Worm (Caenorhabditis elegans) whole organism, L4 larva: ENCODE measurements around the gene Y38E10A.14.
A peak's percentile ranks its signal among the peaks of the same experiment; 100 is the strongest.

Experiments used
- D1046.2 ChIP-seq: fragments of 200-800 bp; sonication (Bioruptor generic); IDR thresholded peaks from 2 replicates; pipeline ENCODE4 v1.3.6; 2022; ENCODE audit warnings: missing genetic modification characterization, missing compliant biosample characterization
- F44E2.7 ChIP-seq: fragments of 200-800 bp; sonication (Bioruptor generic); IDR thresholded peaks from 2 replicates; pipeline ENCODE4 v2.1.2; 2022; ENCODE audit warnings: missing genetic modification characterization, missing compliant biosample characterization
- R02D3.7 ChIP-seq: fragments of 150-350 bp; sonication (generic microtip); optimal IDR thresholded peaks from 3 replicates; lab custom pipeline; 2014; ENCODE audit warnings: missing biosample characterization, missing genetic modification characterization
- ZK546.5 ChIP-seq, 2 experiments: sonication (generic microtip); optimal IDR thresholded peaks; 2 replicates each; lab custom pipeline; 2017; ENCODE audit warnings: missing biosample characterization in 2 of 2, missing genetic modification characterization in 2 of 2
- aha-1 ChIP-seq: fragments of 150-350 bp; peaks from one replicate; lab custom pipeline; 2014; ENCODE audit warnings: missing biosample characterization, missing genetic modification characterization
- aly-2 ChIP-seq: sonication (generic microtip); optimal IDR thresholded peaks from 2 replicates; lab custom pipeline; 2018; ENCODE audit warnings: missing biosample characterization, missing genetic modification characterization
- attf-4 ChIP-seq: sonication (generic microtip); optimal IDR thresholded peaks from 3 replicates; lab custom pipeline; 2017; ENCODE audit warnings: missing biosample characterization, missing genetic modification characterization
- ctbp-1 ChIP-seq: fragments of 200-800 bp; sonication (Bioruptor generic); IDR thresholded peaks from 2 replicates; pipeline ENCODE4 v1.3.6; 2022; ENCODE audit warnings: missing genetic modification reagents, missing genetic modification characterization, missing compliant biosample characterization
- daf-19 ChIP-seq: fragments of 200-800 bp; sonication (Bioruptor generic); conservative IDR thresholded peaks from 2 replicates; pipeline ENCODE4 v1.3.6; 2022; ENCODE audit warnings: missing genetic modification characterization, missing compliant biosample characterization
- dmd-6 ChIP-seq: fragments of 200-800 bp; sonication (Bioruptor generic); IDR thresholded peaks from 2 replicates; pipeline ENCODE4 v1.3.6; 2022; ENCODE audit warnings: missing genetic modification reagents, missing genetic modification characterization, missing compliant biosample characterization
- dpl-1 ChIP-seq: fragments of 150-350 bp; optimal IDR thresholded peaks from 2 replicates; lab custom pipeline; 2014; ENCODE audit warnings: missing biosample characterization, missing genetic modification reagents, missing genetic modification characterization
- egl-43 ChIP-seq: fragments of 200-800 bp; sonication (Bioruptor generic); IDR thresholded peaks from 2 replicates; pipeline ENCODE4 v1.3.6; 2022; ENCODE audit warnings: missing genetic modification reagents, missing genetic modification characterization, missing compliant biosample characterization
- hif-1 ChIP-seq, 2 experiments: sonication (generic microtip); optimal IDR thresholded peaks; 2 replicates each; lab custom pipeline; 2016 to 2017; ENCODE audit warnings: missing compliant biosample characterization in 2 of 2, missing genetic modification characterization in 2 of 2, missing genetic modification reagents in 2 of 2, missing genotype in 2 of 2, mild to moderate bottlenecking in 1 of 2
- hlh-11 ChIP-seq: fragments of 200-800 bp; sonication (Bioruptor generic); optimal IDR thresholded peaks from 2 replicates; lab custom pipeline; 2018; ENCODE audit warnings: mild to moderate bottlenecking, missing genetic modification characterization, missing compliant biosample characterization
- hlh-30 ChIP-seq: sonication (generic microtip); optimal IDR thresholded peaks from 2 replicates; lab custom pipeline; 2017; ENCODE audit warnings: antibody characterized with exemption, mild to moderate bottlenecking, missing genetic modification characterization, missing compliant biosample characterization; ENCODE audit not compliant: insufficient read depth
- lin-1 ChIP-seq: fragments of 200-800 bp; sonication (Bioruptor generic); IDR thresholded peaks from 2 replicates; pipeline ENCODE4 v1.3.6; 2022; ENCODE audit warnings: missing genetic modification reagents, missing genetic modification characterization, missing compliant biosample characterization
- lin-15B ChIP-seq: fragments of 150-350 bp; sonication (generic microtip); optimal IDR thresholded peaks from 3 replicates; lab custom pipeline; 2014; ENCODE audit warnings: missing biosample characterization, missing genetic modification characterization
- lsy-2 ChIP-seq, 2 experiments: fragments of 150-350 bp in 1 of 2; sonication (generic microtip) in 1 of 2; optimal IDR thresholded peaks; 2 replicates each; lab custom pipeline; 2014 to 2017; ENCODE audit warnings: missing biosample characterization in 2 of 2, missing genetic modification characterization in 2 of 2
- mes-2 ChIP-seq: sonication (generic microtip); optimal IDR thresholded peaks from 2 replicates; lab custom pipeline; 2016; ENCODE audit warnings: missing genotype, mild to moderate bottlenecking, missing genetic modification characterization, missing compliant biosample characterization; ENCODE audit not compliant: poor library complexity, severe bottlenecking
- mxl-3 ChIP-seq: fragments of 200-800 bp; sonication (Bioruptor generic); optimal IDR thresholded peaks from 2 replicates; lab custom pipeline; 2018; ENCODE audit warnings: mild to moderate bottlenecking, missing genetic modification characterization, missing compliant biosample characterization
- nhr-28 ChIP-seq: fragments of 150-350 bp; optimal IDR thresholded peaks from 2 replicates; lab custom pipeline; 2014; ENCODE audit warnings: missing biosample characterization, missing genetic modification characterization
- nhr-42 ChIP-seq: fragments of 200-800 bp; sonication (Bioruptor generic); IDR thresholded peaks from 2 replicates; pipeline ENCODE4 v1.3.6; 2022; ENCODE audit warnings: missing genetic modification characterization, missing compliant biosample characterization
- nhr-48 ChIP-seq: sonication (generic microtip); optimal IDR thresholded peaks from 2 replicates; lab custom pipeline; 2016; ENCODE audit warnings: mild to moderate bottlenecking, missing genetic modification characterization, missing compliant biosample characterization
- nhr-6 ChIP-seq: fragments of 150-350 bp; optimal IDR thresholded peaks from 2 replicates; lab custom pipeline; 2014; ENCODE audit warnings: missing biosample characterization, missing genetic modification characterization
- nhr-77 ChIP-seq: fragments of 150-350 bp; optimal IDR thresholded peaks from 2 replicates; lab custom pipeline; 2014; ENCODE audit warnings: missing biosample characterization, missing genetic modification characterization
- pqm-1 ChIP-seq: sonication (generic microtip); optimal IDR thresholded peaks from 2 replicates; lab custom pipeline; 2017; ENCODE audit warnings: missing biosample characterization, missing genetic modification characterization
- sdz-12 ChIP-seq: fragments of 200-800 bp; sonication (Bioruptor generic); optimal IDR thresholded peaks from 2 replicates; lab custom pipeline; 2018; ENCODE audit warnings: mild to moderate bottlenecking, missing genetic modification characterization, missing compliant biosample characterization
- skn-1 ChIP-seq: fragments of 150-350 bp; optimal IDR thresholded peaks from 2 replicates; lab custom pipeline; 2014; ENCODE audit warnings: missing biosample characterization, missing genetic modification characterization
- spr-3 ChIP-seq: fragments of 200-800 bp; sonication (Bioruptor generic); optimal IDR thresholded peaks from 2 replicates; lab custom pipeline; 2018; ENCODE audit warnings: mild to moderate bottlenecking, missing genetic modification characterization, missing compliant biosample characterization
- tag-97 ChIP-seq: fragments of 200-800 bp; sonication (Bioruptor generic); IDR thresholded peaks from 2 replicates; pipeline ENCODE4 v1.3.6; 2022; ENCODE audit warnings: missing genetic modification characterization, missing compliant biosample characterization
- tra-1 ChIP-seq: fragments of 200-800 bp; sonication (Bioruptor generic); IDR thresholded peaks from 2 replicates; pipeline ENCODE4 v1.3.6; 2022; ENCODE audit warnings: missing genetic modification reagents, missing genetic modification characterization, missing compliant biosample characterization
- unc-39 ChIP-seq: sonication (generic microtip); optimal IDR thresholded peaks from 2 replicates; lab custom pipeline; 2017; ENCODE audit warnings: missing biosample characterization, missing genetic modification characterization
- unc-62 ChIP-seq, 3 experiments: fragments of 150-350 bp in 1 of 3; sonication (generic microtip); optimal IDR thresholded peaks in 2 of 3; peaks in 1 of 3; 1 replicate in 1 of 3; 2 replicates in 2 of 3; lab custom pipeline; 2014 to 2017; ENCODE audit warnings: missing biosample characterization in 3 of 3, missing genetic modification characterization in 3 of 3, missing genetic modification reagents in 3 of 3, missing genotype in 1 of 3
- zag-1 ChIP-seq: fragments of 150-350 bp; optimal IDR thresholded peaks from 2 replicates; lab custom pipeline; 2014; ENCODE audit warnings: missing biosample characterization, missing genetic modification characterization

Gene Y38E10A.14

DNA sequence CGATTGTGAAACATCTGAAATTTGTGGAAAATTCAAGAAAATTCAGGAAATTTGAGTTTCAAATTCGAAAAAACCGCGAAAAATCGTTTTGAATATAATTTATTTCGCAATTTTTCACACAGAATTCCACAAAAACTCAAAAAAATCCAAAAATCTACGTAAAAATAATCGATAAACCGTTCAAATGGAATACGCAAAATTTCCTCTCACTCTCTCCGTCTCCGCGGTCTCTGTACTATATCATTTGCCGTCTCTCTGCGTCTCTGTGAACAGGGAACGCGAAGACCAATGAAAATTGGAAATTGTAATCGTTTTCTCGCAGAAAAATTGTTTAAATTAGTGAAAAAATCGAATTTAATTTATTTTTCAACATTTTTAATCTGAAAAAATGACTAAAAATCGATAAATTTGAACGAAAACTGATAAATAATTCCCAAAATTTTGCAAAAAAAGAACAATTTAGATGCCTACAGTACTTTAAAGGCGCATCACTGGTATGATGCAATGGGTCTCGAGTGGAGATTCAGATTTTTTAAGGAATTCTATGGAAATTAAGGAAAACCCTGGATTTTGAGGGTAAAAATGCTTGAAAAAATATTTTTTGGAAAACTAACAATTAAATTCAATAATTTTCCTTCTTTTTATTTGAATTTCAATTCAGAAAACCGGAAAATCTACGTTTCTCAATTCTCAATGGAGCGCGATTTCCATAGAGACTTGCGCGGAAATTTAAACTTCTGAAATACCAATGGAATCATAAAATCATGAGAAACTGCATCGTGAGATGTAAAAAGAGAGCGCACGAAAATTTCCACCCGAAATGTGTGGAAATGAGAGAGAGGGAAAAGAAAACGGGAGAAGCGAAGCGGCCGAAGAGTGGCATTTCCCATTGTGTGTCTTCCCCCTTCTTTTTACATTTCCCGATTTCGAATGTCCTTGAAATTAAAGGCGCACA lies 20.4 kb downstream of the Y38E10A.14 start, which contains the start of the genes ceh-100 and lips-15:
Gene ceh-100, minus strand, starts transcription at position 14 of the 955 bp plus-strand sequence.
Gene lips-15, plus strand, starts transcription at position 720 of the 955 bp plus-strand sequence.
- TF ChIP-seq hlh-30 (tag; lab: Kevin White, UChicago) (peak; percentile 64), skn-1 (tag; lab: Kevin White, UChicago) (no peak), attf-4 (no peak), mes-2 (tag; lab: Kevin White, UChicago) (no peak), aha-1 (tag; lab: Kevin White, UChicago) (peak; percentile 80), nhr-48 (tag; lab: Kevin White, UChicago) (no peak), R02D3.7 (tag; lab: Kevin White, UChicago) (no peak), dpl-1 (GFP tag; lab: Kevin White, UChicago) (peak; percentile 39), ctbp-1 (GFP tag; lab: Robert Waterston, UW) (no peak), lin-1 (no peak), hif-1 (tag; optimal IDR thresholded peaks at IDR 0.05; lab: Kevin White, UChicago) (peak in 1 of 2 experiments; percentile 47)

DNA sequence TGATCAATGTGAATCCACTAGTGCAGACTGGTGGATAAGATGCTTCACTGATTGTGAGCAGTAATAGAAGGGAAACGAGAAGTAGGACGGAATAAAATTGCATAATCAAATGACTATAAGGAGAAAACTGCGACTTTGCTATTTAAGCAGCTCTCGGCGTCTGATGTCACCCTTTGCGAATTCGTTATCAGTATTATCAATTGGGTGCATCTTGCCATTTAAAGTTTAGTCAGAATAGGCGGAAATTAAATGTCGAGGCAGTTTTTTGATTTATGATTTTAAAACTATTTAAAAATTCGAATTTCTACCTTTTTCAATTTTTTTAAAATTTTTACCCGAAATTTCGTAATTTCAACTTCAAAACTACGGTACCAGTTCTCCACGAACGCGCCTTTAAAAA lies 43.4 kb downstream of the Y38E10A.14 start, which contains the start of gene clec-4:
Gene clec-4, minus strand, starts transcription at position 162 of the 400 bp plus-strand sequence.
- TF ChIP-seq pqm-1 (tag; lab: Kevin White, UChicago) (peak; percentile 75), unc-62 (GFP tag; optimal IDR thresholded peaks at IDR 0.05 in 1 of 2; lab: Kevin White, UChicago) (peak in 1 of 2 experiments; percentile 47), unc-62 (tag; optimal IDR thresholded peaks at IDR 0.05; lab: Kevin White, UChicago) (no peak), dmd-6 (peak; percentile 43), F44E2.7 (no peak), D1046.2 (GFP tag; lab: Robert Waterston, UW) (no peak), dpl-1 (GFP tag; lab: Kevin White, UChicago) (no peak), sdz-12 (GFP tag; lab: Kevin White, UChicago) (no peak), nhr-6 (tag; lab: Kevin White, UChicago) (peak; percentile 63), ZK546.5 (tag; optimal IDR thresholded peaks at IDR 0.05; lab: Kevin White, UChicago) (no peak)

DNA sequence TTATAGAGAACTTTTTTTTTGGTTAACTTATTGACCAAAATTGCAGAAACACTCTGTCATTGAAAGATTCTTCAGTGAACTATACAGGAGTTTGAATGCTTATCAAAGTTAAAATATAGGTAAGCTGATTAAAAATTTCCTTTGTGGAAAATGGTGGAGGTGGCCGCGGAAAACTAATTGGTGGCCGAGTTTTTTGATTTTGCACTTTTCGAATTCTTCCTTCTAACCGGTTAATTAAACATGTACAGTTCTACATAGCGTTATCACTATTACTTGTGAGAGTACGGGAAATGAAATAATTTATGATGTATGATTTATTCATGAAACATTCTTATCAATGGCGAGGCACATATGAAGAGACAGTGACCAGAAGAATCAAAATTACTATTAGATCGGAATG lies 46.6 kb downstream of the Y38E10A.14 start, which contains the start of gene clec-8:
Gene clec-8, minus strand, starts transcription at position 308 of the 400 bp plus-strand sequence.
- TF ChIP-seq dpl-1 (GFP tag; lab: Kevin White, UChicago) (no peak), hlh-11 (peak; percentile 41), pqm-1 (tag; lab: Kevin White, UChicago) (peak; percentile 40), spr-3 (no peak), mxl-3 (no peak), dmd-6 (peak; percentile 48; the same call in 1 of the 2 replicates), egl-43 (no peak), daf-19 (GFP tag; lab: Robert Waterston, UW) (no peak), aly-2 (tag; lab: Kevin White, UChicago) (no peak), nhr-28 (peak; percentile 55), nhr-77 (tag; lab: Kevin White, UChicago) (peak; percentile 61), lsy-2 (tag; optimal IDR thresholded peaks at IDR 0.05; lab: Kevin White, UChicago) (no peak)

DNA sequence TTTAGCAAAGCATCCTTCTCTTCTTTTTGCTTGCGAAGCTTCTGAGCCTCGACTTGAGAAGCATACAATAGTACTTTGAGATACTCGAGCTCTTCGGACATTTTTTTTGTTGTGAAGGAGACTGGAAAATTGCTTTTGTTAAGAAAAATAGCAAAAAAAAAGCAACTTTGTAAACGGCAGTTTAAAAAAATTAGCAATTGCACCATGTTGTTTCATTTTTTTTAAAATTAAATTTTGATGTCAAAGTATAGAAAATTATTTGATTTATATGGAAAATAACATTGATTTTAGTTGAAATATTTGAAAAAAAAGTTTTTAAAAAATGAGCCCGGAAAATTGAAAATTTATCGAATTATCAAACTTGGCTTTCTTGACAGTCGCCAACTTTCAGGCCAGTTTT lies 49.7 kb downstream of the Y38E10A.14 start, which contains the start of gene Y38E10A.3:
Gene Y38E10A.3, minus strand, starts transcription at position 101 of the 400 bp plus-strand sequence.
- TF ChIP-seq unc-39 (no peak), aly-2 (tag; lab: Kevin White, UChicago) (no peak), tra-1 (GFP tag; lab: Robert Waterston, UW) (no peak), tag-97 (GFP tag; lab: Robert Waterston, UW) (no peak), zag-1 (tag; lab: Kevin White, UChicago) (no peak), lin-15B (no peak), nhr-42 (GFP tag; lab: Robert Waterston, UW) (no peak)
